Worm (Caenorhabditis elegans) whole organism, L1 larva: ENCODE results near the gene H03E18.1.

ENCODE experiments used
- C16A3.4 ChIP-seq: fragments of 150-350 bp; optimal IDR thresholded peaks from 2 replicates; lab custom pipeline; 2014; ENCODE audit warnings: missing biosample characterization, missing genetic modification characterization
- C34B4.2 ChIP-seq: sonication (generic microtip); optimal IDR thresholded peaks from 2 replicates; lab custom pipeline; 2017; ENCODE audit warnings: mild to moderate bottlenecking, missing genetic modification characterization, missing compliant biosample characterization
- F16B12.6 ChIP-seq: fragments of 150-350 bp; optimal IDR thresholded peaks from 2 replicates; lab custom pipeline; 2014; ENCODE audit warnings: missing biosample characterization, missing genetic modification characterization
- Y116A8C.19 ChIP-seq: sonication (generic microtip); optimal IDR thresholded peaks from 2 replicates; lab custom pipeline; 2016; ENCODE audit warnings: missing compliant biosample characterization, missing genetic modification characterization, borderline replicate concordance
- aha-1 ChIP-seq: fragments of 150-350 bp; optimal IDR thresholded peaks from 2 replicates; lab custom pipeline; 2014; ENCODE audit warnings: missing biosample characterization, missing genetic modification characterization
- aly-2 ChIP-seq: fragments of 150-350 bp; optimal IDR thresholded peaks from 2 replicates; lab custom pipeline; 2014; ENCODE audit warnings: missing biosample characterization, missing genetic modification characterization
- blmp-1 ChIP-seq: fragments of 150-350 bp; optimal IDR thresholded peaks from 2 replicates; lab custom pipeline; 2014; ENCODE audit warnings: missing biosample characterization, missing genetic modification characterization
- ceh-63 ChIP-seq: fragments of 200-800 bp; sonication (Bioruptor generic); optimal IDR thresholded peaks from 2 replicates; lab custom pipeline; 2018; ENCODE audit warnings: mild to moderate bottlenecking, missing genetic modification characterization, missing compliant biosample characterization
- ceh-82 ChIP-seq, 3 experiments: fragments of 150-350 bp in 1 of 3; sonication (generic microtip) in 2 of 3; optimal IDR thresholded peaks; 2 replicates each; lab custom pipeline; 2014 to 2017; ENCODE audit warnings: missing biosample characterization in 3 of 3, missing genetic modification characterization in 3 of 3
- ceh-88 ChIP-seq: fragments of 200-800 bp; sonication (Bioruptor generic); IDR thresholded peaks from 2 replicates; pipeline ENCODE4 v1.3.6; 2022; ENCODE audit warnings: missing genetic modification characterization, missing compliant biosample characterization
- dpl-1 ChIP-seq, 3 experiments: fragments of 150-350 bp in 2 of 3; sonication (generic microtip) in 1 of 3; optimal IDR thresholded peaks; 2 replicates each; lab custom pipeline; 2014 to 2017; ENCODE audit warnings: missing biosample characterization in 3 of 3, missing genetic modification characterization in 3 of 3, missing genetic modification reagents in 3 of 3
- dsc-1 ChIP-seq: sonication (generic microtip); optimal IDR thresholded peaks from 2 replicates; lab custom pipeline; 2016; ENCODE audit warnings: mild to moderate bottlenecking, missing genetic modification characterization, missing compliant biosample characterization
- efl-1 ChIP-seq, 4 experiments: fragments of 150-350 bp; optimal IDR thresholded peaks in 3 of 4; peaks in 1 of 4; 1 replicate in 1 of 4; 2 replicates in 3 of 4; lab custom pipeline; 2014; ENCODE audit warnings: missing biosample characterization in 2 of 4, missing genetic modification characterization in 2 of 4, missing genetic modification reagents in 2 of 4
- efl-3 ChIP-seq: fragments of 200-800 bp; sonication (Bioruptor generic); optimal IDR thresholded peaks from 2 replicates; lab custom pipeline; 2018; ENCODE audit warnings: mild to moderate bottlenecking, missing genetic modification characterization, missing compliant biosample characterization
- elt-2 ChIP-seq: sonication (generic microtip); optimal IDR thresholded peaks from 2 replicates; lab custom pipeline; 2016; ENCODE audit warnings: missing genetic modification characterization, mild to moderate bottlenecking, inconsistent platforms, missing compliant biosample characterization, missing genetic modification reagents
- elt-3 ChIP-seq, 6 experiments: fragments of 150-350 bp in 1 of 6; sonication (generic microtip); optimal IDR thresholded peaks; 2 replicates each; lab custom pipeline; 2017 to 2018; ENCODE audit warnings: missing biosample characterization in 6 of 6, missing genetic modification characterization in 6 of 6, inconsistent platforms in 1 of 6
- ets-5 ChIP-seq: fragments of 200-800 bp; sonication (Bioruptor generic); IDR thresholded peaks from 2 replicates; pipeline ENCODE4 v1.3.6; 2022; ENCODE audit warnings: missing genetic modification characterization, missing compliant biosample characterization
- fkh-8 ChIP-seq: sonication (generic microtip); optimal IDR thresholded peaks from 2 replicates; lab custom pipeline; 2016; ENCODE audit warnings: mild to moderate bottlenecking, missing genetic modification characterization, missing compliant biosample characterization
- fos-1 ChIP-seq: fragments of 150-350 bp; optimal IDR thresholded peaks from 2 replicates; lab custom pipeline; 2014; ENCODE audit warnings: missing biosample characterization, missing genetic modification characterization
- hlh-17 ChIP-seq: fragments of 200-800 bp; sonication (Bioruptor generic); optimal IDR thresholded peaks from 2 replicates; lab custom pipeline; 2018; ENCODE audit warnings: missing genetic modification characterization, mild to moderate bottlenecking, missing compliant biosample characterization, moderate library complexity, borderline replicate concordance
- hlh-4 ChIP-seq: sonication (generic microtip); optimal IDR thresholded peaks from 2 replicates; lab custom pipeline; 2016; ENCODE audit warnings: mild to moderate bottlenecking, missing genetic modification characterization, missing compliant biosample characterization
- irx-1 ChIP-seq: sonication (generic microtip); optimal IDR thresholded peaks from 2 replicates; lab custom pipeline; 2016; ENCODE audit warnings: missing genetic modification characterization, missing compliant biosample characterization
- lin-13 ChIP-seq: fragments of 150-350 bp; optimal IDR thresholded peaks from 2 replicates; lab custom pipeline; 2014; ENCODE audit warnings: missing biosample characterization, missing genetic modification reagents, missing genetic modification characterization
- lin-35 ChIP-seq, 2 experiments: fragments of 150-350 bp; optimal IDR thresholded peaks; 2 replicates each; lab custom pipeline; 2014; ENCODE audit warnings: missing biosample characterization in 2 of 2, missing genetic modification characterization in 2 of 2, missing genetic modification reagents in 2 of 2
- lin-39 ChIP-seq: fragments of 150-350 bp; optimal IDR thresholded peaks from 2 replicates; lab custom pipeline; 2014; ENCODE audit warnings: missing biosample characterization, missing genetic modification reagents, missing genetic modification characterization
- lir-3 ChIP-seq: sonication (generic microtip); optimal IDR thresholded peaks from 2 replicates; lab custom pipeline; 2016; ENCODE audit warnings: mild to moderate bottlenecking, missing genetic modification characterization, moderate library complexity, missing compliant biosample characterization; ENCODE audit not compliant: poor library complexity
- mef-2 ChIP-seq: fragments of 150-350 bp; optimal IDR thresholded peaks from 2 replicates; lab custom pipeline; 2014; ENCODE audit warnings: missing biosample characterization, missing genetic modification characterization
- mep-1 ChIP-seq: fragments of 150-350 bp; optimal IDR thresholded peaks from 2 replicates; lab custom pipeline; 2014; ENCODE audit warnings: missing biosample characterization, missing genetic modification characterization
- nhr-12 ChIP-seq: sonication (generic microtip); optimal IDR thresholded peaks from 2 replicates; lab custom pipeline; 2017; ENCODE audit warnings: missing biosample characterization, missing genetic modification characterization
- nhr-19 ChIP-seq: fragments of 200-800 bp; sonication (Bioruptor generic); conservative IDR thresholded peaks from 2 replicates; pipeline ENCODE4 v1.3.6; 2022; ENCODE audit warnings: missing genetic modification characterization, missing compliant biosample characterization
- nhr-20 ChIP-seq: sonication (generic microtip); optimal IDR thresholded peaks from 2 replicates; lab custom pipeline; 2016; ENCODE audit warnings: mild to moderate bottlenecking, missing genetic modification characterization, missing compliant biosample characterization
- nhr-28 ChIP-seq: fragments of 150-350 bp; optimal IDR thresholded peaks from 2 replicates; lab custom pipeline; 2014; ENCODE audit warnings: missing biosample characterization, missing genetic modification characterization
- nhr-47 ChIP-seq: sonication (generic microtip); optimal IDR thresholded peaks from 2 replicates; lab custom pipeline; 2016; ENCODE audit warnings: mild to moderate bottlenecking, missing genetic modification characterization, moderate library complexity, missing compliant biosample characterization
- nhr-76 ChIP-seq: sonication (generic microtip); optimal IDR thresholded peaks from 2 replicates; lab custom pipeline; 2017; ENCODE audit warnings: missing biosample characterization, missing genetic modification characterization
- nhr-77 ChIP-seq: fragments of 150-350 bp; optimal IDR thresholded peaks from 2 replicates; lab custom pipeline; 2014; ENCODE audit warnings: missing biosample characterization, missing genetic modification characterization
- nhr-85 ChIP-seq: sonication (generic microtip); peaks from one replicate; lab custom pipeline; 2016; ENCODE audit warnings: missing genetic modification characterization, inconsistent platforms, missing compliant biosample characterization
- nhr-90 ChIP-seq: sonication (generic microtip); optimal IDR thresholded peaks from 2 replicates; lab custom pipeline; 2016; ENCODE audit warnings: mild to moderate bottlenecking, missing genetic modification characterization, missing compliant biosample characterization; ENCODE audit not compliant: poor library complexity
- rnt-1 ChIP-seq: sonication (generic microtip); optimal IDR thresholded peaks from 2 replicates; lab custom pipeline; 2016; ENCODE audit warnings: mild to moderate bottlenecking, missing genetic modification characterization, moderate library complexity, missing compliant biosample characterization
- skn-1 ChIP-seq: fragments of 150-350 bp; optimal IDR thresholded peaks from 2 replicates; lab custom pipeline; 2014; ENCODE audit warnings: missing biosample characterization, missing genetic modification characterization
- snpc-4 ChIP-seq: fragments of 150-350 bp; optimal IDR thresholded peaks from 2 replicates; lab custom pipeline; 2014; ENCODE audit warnings: missing biosample characterization, missing genetic modification characterization
- snu-23 ChIP-seq: sonication (generic microtip); optimal IDR thresholded peaks from 2 replicates; lab custom pipeline; 2016; ENCODE audit warnings: missing genetic modification characterization, missing compliant biosample characterization
- sox-4 ChIP-seq: sonication (generic microtip); optimal IDR thresholded peaks from 2 replicates; lab custom pipeline; 2016; ENCODE audit warnings: missing genetic modification characterization, missing compliant biosample characterization
- sup-37 ChIP-seq: fragments of 200-800 bp; sonication (Bioruptor generic); optimal IDR thresholded peaks from 2 replicates; lab custom pipeline; 2018; ENCODE audit warnings: mild to moderate bottlenecking, missing genetic modification characterization, missing compliant biosample characterization
- swsn-7 ChIP-seq: sonication (generic microtip); optimal IDR thresholded peaks from 2 replicates; lab custom pipeline; 2016; ENCODE audit warnings: missing genetic modification characterization, missing compliant biosample characterization
- tbx-2 ChIP-seq: sonication (generic microtip); optimal IDR thresholded peaks from 2 replicates; lab custom pipeline; 2016; ENCODE audit warnings: missing genetic modification characterization, missing compliant biosample characterization
- unc-130 ChIP-seq: fragments of 150-350 bp; optimal IDR thresholded peaks from 2 replicates; lab custom pipeline; 2017; ENCODE audit warnings: missing biosample characterization, missing genetic modification characterization, inconsistent platforms
- unc-62 ChIP-seq: fragments of 150-350 bp; optimal IDR thresholded peaks from 2 replicates; lab custom pipeline; 2014; ENCODE audit warnings: missing biosample characterization, missing genetic modification reagents, missing genetic modification characterization
- unc-86 ChIP-seq: sonication (generic microtip); optimal IDR thresholded peaks from 2 replicates; lab custom pipeline; 2016; ENCODE audit warnings: missing genetic modification characterization, missing compliant biosample characterization
- vab-15 ChIP-seq: sonication (generic microtip); optimal IDR thresholded peaks from 2 replicates; lab custom pipeline; 2017; ENCODE audit warnings: missing genotype, mild to moderate bottlenecking, missing genetic modification characterization, missing compliant biosample characterization
- xbp-1 ChIP-seq: sonication (generic microtip); optimal IDR thresholded peaks from 2 replicates; lab custom pipeline; 2016; ENCODE audit warnings: missing genetic modification characterization, missing compliant biosample characterization
- zag-1 ChIP-seq: fragments of 150-350 bp; optimal IDR thresholded peaks from 2 replicates; lab custom pipeline; 2014; ENCODE audit warnings: missing biosample characterization, missing genetic modification characterization
- ztf-11 ChIP-seq, 2 experiments: sonication (generic microtip); optimal IDR thresholded peaks; 2 replicates each; lab custom pipeline; 2016 to 2017; ENCODE audit warnings: missing genetic modification characterization in 2 of 2, missing biosample characterization in 1 of 2, missing compliant biosample characterization in 1 of 2

The H03E18.1 gene

ce11 chrX:8551687-8552327, 44.1 kb downstream of the H03E18.1 start, which contains the start of gene dhhc-14 (continued):
- TF ChIP-seq hlh-4 (tag; lab: Kevin White, UChicago) (no peak), unc-62 (no peak), ets-5 (no peak), dpl-1 (GFP tag; optimal IDR thresholded peaks at IDR 0.05; lab: Kevin White, UChicago) (peak in 2 of 3 experiments; percentile 7 to 47), fos-1 (tag; lab: Kevin White, UChicago) (no peak), tbx-2 (tag; lab: Kevin White, UChicago) (peak; percentile 32), mep-1 (tag; lab: Kevin White, UChicago) (peak; percentile 44), F16B12.6 (tag; lab: Kevin White, UChicago) (no peak), snu-23 (GFP tag; lab: Kevin White, UChicago) (peak; percentile 56), nhr-19 (GFP tag; lab: Robert Waterston, UW) (peak; percentile 33; the same call in 1 of the 2 replicates), sup-37 (GFP tag; lab: Kevin White, UChicago) (no peak), unc-130 (tag; lab: Kevin White, UChicago) (no peak), nhr-20 (peak; percentile 16), ceh-88 (GFP tag; lab: Robert Waterston, UW) (no peak), unc-86 (no peak), ceh-63 (GFP tag; lab: Kevin White, UChicago) (no peak), lin-39 (no peak), fkh-8 (tag; lab: Kevin White, UChicago) (peak; percentile 49), rnt-1 (tag; lab: Kevin White, UChicago) (peak; percentile 59), mef-2 (tag; lab: Kevin White, UChicago) (no peak), elt-3 (tag; optimal IDR thresholded peaks at IDR 0.05; lab: Kevin White, UChicago) (no peak), aly-2 (tag; lab: Kevin White, UChicago) (no peak), nhr-85 (tag; lab: Kevin White, UChicago) (no peak), sox-4 (no peak), vab-15 (no peak), ceh-82 (tag; optimal IDR thresholded peaks at IDR 0.05; lab: Kevin White, UChicago) (peak in 2 of 3 experiments; percentile 38 to 84), Y116A8C.19 (tag; lab: Kevin White, UChicago) (no peak), skn-1 (tag; lab: Kevin White, UChicago) (no peak), lir-3 (no peak), swsn-7 (peak; percentile 41), C34B4.2 (tag; lab: Kevin White, UChicago) (no peak), efl-1 (optimal IDR thresholded peaks at IDR 0.05; lab: Kevin White, UChicago) (peak in 1 of 2 experiments; percentile 28), efl-1 (GFP tag; optimal IDR thresholded peaks at IDR 0.05 in 1 of 2; lab: Kevin White, UChicago) (peak in 1 of 2 experiments; percentile 21), elt-2 (tag; lab: Kevin White, UChicago) (no peak), zag-1 (tag; lab: Kevin White, UChicago) (no peak), nhr-90 (tag; lab: Kevin White, UChicago) (no peak), nhr-47 (tag; lab: Kevin White, UChicago) (peak; percentile 44), xbp-1 (peak; percentile 46), efl-3 (GFP tag; lab: Kevin White, UChicago) (no peak), lin-35 (GFP tag; optimal IDR thresholded peaks at IDR 0.05; lab: Kevin White, UChicago) (peak; percentile 26 to 41), snpc-4 (tag; lab: Kevin White, UChicago) (no peak), lin-13 (GFP tag; lab: Kevin White, UChicago) (peak; percentile 38), ztf-11 (tag; optimal IDR thresholded peaks at IDR 0.05; lab: Kevin White, UChicago) (no peak), C16A3.4 (tag; lab: Kevin White, UChicago) (peak; percentile 57), dsc-1 (tag; lab: Kevin White, UChicago) (peak; percentile 37), aha-1 (tag; lab: Kevin White, UChicago) (no peak), hlh-17 (GFP tag; lab: Kevin White, UChicago) (no peak), nhr-28 (tag; lab: Kevin White, UChicago) (no peak), nhr-77 (peak; percentile 20), nhr-76 (tag; lab: Kevin White, UChicago) (no peak), nhr-12 (tag; lab: Kevin White, UChicago) (no peak), blmp-1 (tag; lab: Kevin White, UChicago) (peak; percentile 48), irx-1 (tag; lab: Kevin White, UChicago) (no peak)
